Fruit fly (Drosophila melanogaster) S2 (cell line): ENCODE data around the gene vrs.

Experiments used
- CG8478 ChIP-seq: fragments of >200 bp; optimal IDR thresholded peaks from 2 replicates; lab custom pipeline; 2018
- CTCF ChIP-seq, 2 experiments: fragments of >200 bp; optimal IDR thresholded peaks; 2 replicates each; lab custom pipeline; 2018

DNA sequence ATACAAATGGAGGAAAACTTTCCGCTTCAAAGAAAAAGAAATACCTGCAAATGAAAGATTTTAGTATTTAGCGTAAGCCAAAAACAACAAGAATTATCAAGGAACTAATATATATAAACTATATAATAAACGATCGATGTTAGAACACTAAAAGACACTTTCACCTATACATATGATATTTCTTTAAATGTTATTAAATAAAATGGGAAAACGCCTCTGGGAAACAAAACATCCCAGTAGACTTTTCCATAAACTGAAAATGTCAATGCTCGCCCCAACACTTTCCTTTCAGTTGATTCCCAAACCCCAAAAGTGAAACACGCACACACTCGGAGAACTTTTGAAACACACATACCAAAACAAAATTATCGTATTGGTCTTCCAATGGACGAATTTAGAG is at the start of gene vrs:
- TF ChIP-seq CG8478 (lab: Kevin White, UChicago) (no peak), CTCF (optimal IDR thresholded peaks at IDR 0.05; lab: Kevin White, UChicago) (no peak)
